Worm (Caenorhabditis elegans) whole organism, L1 larva: ENCODE results near the gene fip-1.

ENCODE experiments used
- C16A3.4 ChIP-seq: fragments of 150-350 bp; optimal IDR thresholded peaks from 2 replicates; lab custom pipeline; 2014; ENCODE audit warnings: missing biosample characterization, missing genetic modification characterization
- C34B4.2 ChIP-seq: sonication (generic microtip); optimal IDR thresholded peaks from 2 replicates; lab custom pipeline; 2017; ENCODE audit warnings: mild to moderate bottlenecking, missing genetic modification characterization, missing compliant biosample characterization
- Y116A8C.19 ChIP-seq: sonication (generic microtip); optimal IDR thresholded peaks from 2 replicates; lab custom pipeline; 2016; ENCODE audit warnings: missing compliant biosample characterization, missing genetic modification characterization, borderline replicate concordance
- aha-1 ChIP-seq: fragments of 150-350 bp; optimal IDR thresholded peaks from 2 replicates; lab custom pipeline; 2014; ENCODE audit warnings: missing biosample characterization, missing genetic modification characterization
- blmp-1 ChIP-seq: fragments of 150-350 bp; optimal IDR thresholded peaks from 2 replicates; lab custom pipeline; 2014; ENCODE audit warnings: missing biosample characterization, missing genetic modification characterization
- ceh-88 ChIP-seq: fragments of 200-800 bp; sonication (Bioruptor generic); IDR thresholded peaks from 2 replicates; pipeline ENCODE4 v1.3.6; 2022; ENCODE audit warnings: missing genetic modification characterization, missing compliant biosample characterization
- dpl-1 ChIP-seq, 3 experiments: fragments of 150-350 bp in 2 of 3; sonication (generic microtip) in 1 of 3; optimal IDR thresholded peaks; 2 replicates each; lab custom pipeline; 2014 to 2017; ENCODE audit warnings: missing biosample characterization in 3 of 3, missing genetic modification characterization in 3 of 3, missing genetic modification reagents in 3 of 3
- dsc-1 ChIP-seq: sonication (generic microtip); optimal IDR thresholded peaks from 2 replicates; lab custom pipeline; 2016; ENCODE audit warnings: mild to moderate bottlenecking, missing genetic modification characterization, missing compliant biosample characterization
- efl-1 ChIP-seq, 4 experiments: fragments of 150-350 bp; optimal IDR thresholded peaks in 3 of 4; peaks in 1 of 4; 1 replicate in 1 of 4; 2 replicates in 3 of 4; lab custom pipeline; 2014; ENCODE audit warnings: missing biosample characterization in 2 of 4, missing genetic modification characterization in 2 of 4, missing genetic modification reagents in 2 of 4
- efl-3 ChIP-seq: fragments of 200-800 bp; sonication (Bioruptor generic); optimal IDR thresholded peaks from 2 replicates; lab custom pipeline; 2018; ENCODE audit warnings: mild to moderate bottlenecking, missing genetic modification characterization, missing compliant biosample characterization
- egl-13 ChIP-seq: sonication (generic microtip); optimal IDR thresholded peaks from 2 replicates; lab custom pipeline; 2016; ENCODE audit warnings: missing genotype, missing genetic modification reagents, missing genetic modification characterization, missing compliant biosample characterization
- egl-27 ChIP-seq, 2 experiments: fragments of 150-350 bp in 1 of 2; sonication (generic microtip); optimal IDR thresholded peaks; 3 replicates each; lab custom pipeline; 2017 to 2018; ENCODE audit warnings: missing biosample characterization in 2 of 2, missing genetic modification characterization in 2 of 2, missing genetic modification reagents in 2 of 2
- elt-2 ChIP-seq: sonication (generic microtip); optimal IDR thresholded peaks from 2 replicates; lab custom pipeline; 2016; ENCODE audit warnings: missing genetic modification characterization, mild to moderate bottlenecking, inconsistent platforms, missing compliant biosample characterization, missing genetic modification reagents
- elt-3 ChIP-seq, 6 experiments: fragments of 150-350 bp in 1 of 6; sonication (generic microtip); optimal IDR thresholded peaks; 2 replicates each; lab custom pipeline; 2017 to 2018; ENCODE audit warnings: missing biosample characterization in 6 of 6, missing genetic modification characterization in 6 of 6, inconsistent platforms in 1 of 6
- fkh-10 ChIP-seq: sonication (generic microtip); optimal IDR thresholded peaks from 2 replicates; lab custom pipeline; 2017; ENCODE audit warnings: missing biosample characterization, missing genetic modification reagents, missing genetic modification characterization
- fkh-4 ChIP-seq: sonication (generic microtip); optimal IDR thresholded peaks from 2 replicates; lab custom pipeline; 2016; ENCODE audit warnings: missing compliant biosample characterization, missing genetic modification characterization, borderline replicate concordance
- isw-1 ChIP-seq: fragments of 200-800 bp; sonication (Bioruptor generic); IDR thresholded peaks from 2 replicates; pipeline ENCODE4 v1.3.6; 2022; ENCODE audit warnings: missing genetic modification characterization, missing compliant biosample characterization
- lin-14 ChIP-seq: fragments of 200-800 bp; sonication (Bioruptor generic); optimal IDR thresholded peaks from 2 replicates; lab custom pipeline; 2018; ENCODE audit warnings: mild to moderate bottlenecking, missing genetic modification characterization, moderate library complexity, missing compliant biosample characterization
- mep-1 ChIP-seq: fragments of 150-350 bp; optimal IDR thresholded peaks from 2 replicates; lab custom pipeline; 2014; ENCODE audit warnings: missing biosample characterization, missing genetic modification characterization
- nhr-12 ChIP-seq: sonication (generic microtip); optimal IDR thresholded peaks from 2 replicates; lab custom pipeline; 2017; ENCODE audit warnings: missing biosample characterization, missing genetic modification characterization
- nhr-20 ChIP-seq: sonication (generic microtip); optimal IDR thresholded peaks from 2 replicates; lab custom pipeline; 2016; ENCODE audit warnings: mild to moderate bottlenecking, missing genetic modification characterization, missing compliant biosample characterization
- nhr-71 ChIP-seq: sonication (generic microtip); optimal IDR thresholded peaks from 2 replicates; lab custom pipeline; 2016; ENCODE audit warnings: mild to moderate bottlenecking, missing genetic modification characterization, moderate library complexity, missing compliant biosample characterization
- nhr-77 ChIP-seq: fragments of 150-350 bp; optimal IDR thresholded peaks from 2 replicates; lab custom pipeline; 2014; ENCODE audit warnings: missing biosample characterization, missing genetic modification characterization
- nhr-85 ChIP-seq: sonication (generic microtip); peaks from one replicate; lab custom pipeline; 2016; ENCODE audit warnings: missing genetic modification characterization, inconsistent platforms, missing compliant biosample characterization
- nhr-90 ChIP-seq: sonication (generic microtip); optimal IDR thresholded peaks from 2 replicates; lab custom pipeline; 2016; ENCODE audit warnings: mild to moderate bottlenecking, missing genetic modification characterization, missing compliant biosample characterization; ENCODE audit not compliant: poor library complexity
- rnt-1 ChIP-seq: sonication (generic microtip); optimal IDR thresholded peaks from 2 replicates; lab custom pipeline; 2016; ENCODE audit warnings: mild to moderate bottlenecking, missing genetic modification characterization, moderate library complexity, missing compliant biosample characterization
- snu-23 ChIP-seq: sonication (generic microtip); optimal IDR thresholded peaks from 2 replicates; lab custom pipeline; 2016; ENCODE audit warnings: missing genetic modification characterization, missing compliant biosample characterization
- tlp-1 ChIP-seq: fragments of 150-350 bp; optimal IDR thresholded peaks from 2 replicates; lab custom pipeline; 2014; ENCODE audit warnings: missing biosample characterization, missing genetic modification characterization
- unc-98 ChIP-seq: fragments of 200-800 bp; sonication (Bioruptor generic); IDR thresholded peaks from 2 replicates; pipeline ENCODE4 v1.3.6; 2022; ENCODE audit warnings: missing genetic modification characterization, missing compliant biosample characterization
- vab-15 ChIP-seq: sonication (generic microtip); optimal IDR thresholded peaks from 2 replicates; lab custom pipeline; 2017; ENCODE audit warnings: missing genotype, mild to moderate bottlenecking, missing genetic modification characterization, missing compliant biosample characterization
- xbp-1 ChIP-seq: sonication (generic microtip); optimal IDR thresholded peaks from 2 replicates; lab custom pipeline; 2016; ENCODE audit warnings: missing genetic modification characterization, missing compliant biosample characterization

fip-1 gene

DNA sequence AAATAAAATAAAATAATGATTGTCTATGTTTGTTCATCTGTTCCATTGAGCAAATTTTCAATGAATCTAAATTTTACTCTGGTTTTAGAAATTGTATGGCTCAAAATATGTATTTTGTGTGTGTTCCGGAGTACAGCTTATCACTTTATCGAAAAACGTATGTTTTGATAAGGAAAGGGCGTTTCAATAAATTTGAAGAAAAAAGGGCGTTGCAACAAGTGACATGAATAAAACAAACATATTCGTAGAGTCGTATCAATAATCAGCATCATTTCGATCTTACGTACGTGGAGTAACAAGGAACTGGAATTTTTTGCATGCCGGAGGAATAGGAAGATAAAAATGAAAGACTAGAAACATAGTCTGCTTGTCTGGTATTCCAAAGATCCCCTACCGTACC is 45.5 kb upstream of the fip-1 start:
- TF ChIP-seq snu-23 (GFP tag; lab: Kevin White, UChicago), result no peak
- TF ChIP-seq lin-14, result peak; percentile 7
- peak; percentile 75 for TF ChIP-seq elt-2 (tag; lab: Kevin White, UChicago)
- TF ChIP-seq nhr-77 (tag; lab: Kevin White, UChicago), result no peak

DNA sequence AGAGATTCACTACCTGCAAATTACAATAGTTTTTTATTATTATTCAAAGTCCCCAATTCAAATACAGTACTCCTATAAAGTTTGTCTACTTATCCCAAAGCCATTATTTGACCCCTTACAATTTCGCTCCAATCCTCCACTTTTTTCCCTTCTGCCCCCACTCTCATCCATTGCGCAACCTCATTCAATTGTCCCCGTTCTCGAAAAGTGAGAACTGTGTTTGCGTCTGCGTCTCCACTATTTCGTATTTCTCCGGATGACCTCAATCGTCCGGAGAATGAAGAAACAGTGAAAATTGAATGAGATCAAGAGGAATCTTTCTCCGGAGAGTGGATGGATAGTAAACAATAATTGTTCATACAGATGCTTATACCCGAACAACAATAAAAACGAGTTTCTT is 42.9 kb upstream of the fip-1 start:
- TF ChIP-seq blmp-1 (tag; lab: Kevin White, UChicago) (peak; percentile 97), isw-1 (GFP tag; lab: Robert Waterston, UW) (no peak)

DNA sequence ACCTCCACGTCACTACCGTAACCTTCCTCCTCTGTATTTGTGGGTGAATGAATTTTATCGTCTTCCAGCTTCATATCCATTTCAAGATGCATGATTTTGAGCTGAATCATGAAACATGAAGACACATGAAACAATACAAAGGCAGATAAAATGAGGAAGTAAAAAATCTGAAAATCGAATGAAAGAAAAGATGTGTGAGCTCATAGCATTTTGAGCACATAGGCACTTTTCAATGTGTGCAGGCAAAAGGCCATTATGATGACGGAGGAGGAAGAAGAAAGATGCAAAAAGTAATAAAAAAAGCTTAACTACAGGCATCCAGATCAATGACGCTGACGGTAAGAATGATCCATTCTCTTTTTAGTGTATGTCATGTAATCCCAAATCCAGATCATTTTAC is 41.8 kb upstream of the fip-1 start, which contains the start of gene ztf-30:
Gene ztf-30, minus strand, starts transcription at position 101 of the 400 bp plus-strand sequence.
- TF ChIP-seq nhr-71 (tag; lab: Kevin White, UChicago) (no peak), dsc-1 (tag; lab: Kevin White, UChicago) (peak; percentile 24)

DNA sequence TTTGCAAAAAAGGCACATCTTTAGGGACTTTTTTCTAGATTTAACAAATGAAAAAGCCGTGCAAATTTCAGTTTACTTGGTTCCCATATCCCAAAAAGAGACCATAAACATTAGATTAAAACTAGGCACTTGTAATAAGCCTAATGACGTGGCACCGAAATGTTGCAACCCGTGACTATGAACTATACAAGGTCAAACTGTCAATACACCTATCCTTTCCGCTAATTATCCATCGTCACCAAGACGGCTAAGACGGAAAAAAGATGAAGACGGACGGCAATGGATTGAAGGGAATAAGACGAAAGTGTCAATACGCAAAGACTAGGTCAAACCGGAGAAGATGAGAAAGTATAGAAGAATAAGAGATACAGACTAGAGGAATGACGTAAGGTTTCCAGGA is 40.6 kb upstream of the fip-1 start:
- TF ChIP-seq elt-3 (tag; optimal IDR thresholded peaks at IDR 0.05; lab: Kevin White, UChicago) (peak in 1 of 6 experiments; percentile 59), nhr-20 (tag; lab: Kevin White, UChicago) (peak; percentile 8), vab-15 (tag; lab: Kevin White, UChicago) (no peak), efl-3 (GFP tag; lab: Kevin White, UChicago) (no peak), dpl-1 (GFP tag; optimal IDR thresholded peaks at IDR 0.05; lab: Kevin White, UChicago) (peak in 1 of 3 experiments; percentile 8), C16A3.4 (tag; lab: Kevin White, UChicago) (peak; percentile 19), rnt-1 (no peak), egl-27 (tag; optimal IDR thresholded peaks at IDR 0.05; lab: Kevin White, UChicago) (no peak), fkh-10 (GFP tag; lab: Kevin White, UChicago) (no peak), snu-23 (GFP tag; lab: Kevin White, UChicago) (peak; percentile 12), unc-98 (GFP tag; lab: Robert Waterston, UW) (no peak), tlp-1 (tag; lab: Kevin White, UChicago) (no peak), nhr-85 (tag; lab: Kevin White, UChicago) (peak; percentile 62), C34B4.2 (tag; lab: Kevin White, UChicago) (no peak), blmp-1 (tag; lab: Kevin White, UChicago) (peak; percentile 94), mep-1 (tag; lab: Kevin White, UChicago) (peak; percentile 53)
- TF ChIP-seq, all 84 proteins: peak for 8

DNA sequence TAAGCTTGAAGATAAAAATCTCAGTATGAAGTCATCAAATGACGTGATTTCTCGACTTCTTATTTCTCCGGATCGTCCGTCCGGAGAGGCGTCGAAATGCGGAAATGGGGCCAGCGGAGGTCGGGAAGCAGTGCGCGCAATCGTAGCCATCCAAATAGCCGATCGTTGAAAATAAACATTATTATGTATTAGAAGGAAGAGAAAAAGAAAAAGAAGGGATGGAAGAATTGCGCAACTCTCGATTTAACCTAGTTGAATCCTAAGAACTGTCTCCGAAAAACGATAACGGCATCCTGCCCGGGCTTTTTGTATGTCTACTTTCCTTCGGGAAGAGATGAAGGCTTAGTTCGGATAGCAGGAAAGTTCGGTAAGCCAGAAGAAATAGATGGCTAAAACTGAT is 37.4 kb upstream of the fip-1 start:
- TF ChIP-seq aha-1 (tag; lab: Kevin White, UChicago) (no peak), blmp-1 (tag; lab: Kevin White, UChicago) (peak; percentile 93)

DNA sequence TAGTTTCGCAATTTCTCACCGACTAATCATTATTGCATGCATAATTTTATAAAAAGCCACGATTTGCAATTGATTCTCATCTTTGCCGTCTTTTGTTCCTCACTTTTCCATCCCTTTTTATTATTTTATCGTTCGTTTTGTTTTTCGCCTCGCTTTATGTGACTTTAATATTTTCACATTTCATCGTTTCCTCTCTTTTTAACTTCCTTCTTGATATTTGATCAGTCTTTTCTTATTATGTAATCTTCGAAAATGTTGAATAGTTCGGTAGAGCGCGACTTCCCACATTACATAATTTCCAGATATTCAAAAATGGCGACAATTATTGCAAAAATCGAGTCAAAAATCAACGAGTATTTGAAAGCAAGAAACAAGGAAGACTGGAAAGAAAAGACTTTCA is 34.0 kb upstream of the fip-1 start, which contains the start of gene C06E1.1:
Gene C06E1.1, plus strand, starts transcription at position 301 of the 400 bp plus-strand sequence.
- TF ChIP-seq dsc-1 (tag; lab: Kevin White, UChicago), result no peak
- TF ChIP-seq xbp-1 (tag; lab: Kevin White, UChicago), result no peak
- TF ChIP-seq fkh-4 (tag; lab: Kevin White, UChicago), result no peak
- no peak for TF ChIP-seq mep-1 (tag; lab: Kevin White, UChicago)
- no peak for TF ChIP-seq nhr-90 (tag; lab: Kevin White, UChicago)
- TF ChIP-seq egl-13 (tag; lab: Kevin White, UChicago), result no peak
- no peak for TF ChIP-seq rnt-1
- no peak for TF ChIP-seq efl-1 (optimal IDR thresholded peaks at IDR 0.05; lab: Kevin White, UChicago)
- no peak for TF ChIP-seq efl-1 (GFP tag; optimal IDR thresholded peaks at IDR 0.05 in 1 of 2; lab: Kevin White, UChicago)
- TF ChIP-seq snu-23 (GFP tag; lab: Kevin White, UChicago), result no peak
- TF ChIP-seq nhr-12 (tag; lab: Kevin White, UChicago), result no peak
- TF ChIP-seq Y116A8C.19, result no peak
- no peak for TF ChIP-seq ceh-88
- TF ChIP-seq dpl-1 (GFP tag; optimal IDR thresholded peaks at IDR 0.05; lab: Kevin White, UChicago), result no peak
